Worm (Caenorhabditis elegans) whole organism, early embryonic: ENCODE data around the gene F28B12.6.

Source experiments
- B0310.2 ChIP-seq: sonication (generic microtip); optimal IDR thresholded peaks from 2 replicates; lab custom pipeline; 2016; ENCODE audit warnings: mild to moderate bottlenecking, missing genetic modification characterization, missing compliant biosample characterization
- F13C5.2 ChIP-seq: sonication (generic microtip); optimal IDR thresholded peaks from 2 replicates; lab custom pipeline; 2017; ENCODE audit warnings: mild to moderate bottlenecking, missing genetic modification characterization, inconsistent platforms, missing compliant biosample characterization
- aly-1 ChIP-seq: sonication (generic microtip); optimal IDR thresholded peaks from 2 replicates; lab custom pipeline; 2016; ENCODE audit warnings: missing genetic modification characterization, missing compliant biosample characterization
- ama-1 ChIP-seq: fragments of 150-350 bp; optimal IDR thresholded peaks from 2 replicates; lab custom pipeline; 2014
- ceh-13 ChIP-seq: fragments of 200-800 bp; sonication (Bioruptor generic); optimal IDR thresholded peaks from 2 replicates; lab custom pipeline; 2018; ENCODE audit warnings: mild to moderate bottlenecking, missing genetic modification characterization, missing compliant biosample characterization
- ceh-36 ChIP-seq: sonication (generic microtip); optimal IDR thresholded peaks from 2 replicates; lab custom pipeline; 2016; ENCODE audit warnings: missing genetic modification characterization, inconsistent platforms, missing compliant biosample characterization
- ets-7 ChIP-seq: sonication (generic microtip); optimal IDR thresholded peaks from 2 replicates; lab custom pipeline; 2016; ENCODE audit warnings: missing genotype, missing genetic modification characterization, missing compliant biosample characterization
- flt-1 ChIP-seq: fragments of 200-800 bp; sonication (Bioruptor generic); IDR thresholded peaks from 2 replicates; pipeline ENCODE4 v1.3.6; 2022; ENCODE audit warnings: missing genetic modification characterization, missing compliant biosample characterization
- hmbx-1 ChIP-seq: sonication (generic microtip); optimal IDR thresholded peaks from 2 replicates; lab custom pipeline; 2016; ENCODE audit warnings: mild to moderate bottlenecking, missing genetic modification characterization, missing compliant biosample characterization
- hmg-4 ChIP-seq: fragments of 200-800 bp; sonication (Bioruptor generic); optimal IDR thresholded peaks from 2 replicates; lab custom pipeline; 2018; ENCODE audit warnings: mild to moderate bottlenecking, missing genetic modification characterization, missing compliant biosample characterization
- hnd-1 ChIP-seq: sonication (generic microtip); optimal IDR thresholded peaks from 2 replicates; lab custom pipeline; 2016; ENCODE audit warnings: missing genetic modification characterization, missing compliant biosample characterization
- pes-1 ChIP-seq: fragments of 200-800 bp; sonication (Bioruptor generic); IDR thresholded peaks from 2 replicates; pipeline ENCODE4 v1.3.6; 2022; ENCODE audit warnings: missing genetic modification reagents, missing genetic modification characterization, missing compliant biosample characterization
- scrt-1 ChIP-seq: fragments of 200-800 bp; sonication (Bioruptor generic); IDR thresholded peaks from 2 replicates; pipeline ENCODE4 v1.3.6; 2022; ENCODE audit warnings: missing genetic modification characterization, missing compliant biosample characterization
- sea-1 ChIP-seq: fragments of 200-800 bp; sonication (Bioruptor generic); conservative IDR thresholded peaks from 2 replicates; pipeline ENCODE4 v1.3.6; 2022; ENCODE audit warnings: missing genetic modification characterization, missing compliant biosample characterization
- tbx-11 ChIP-seq: fragments of 200-800 bp; sonication (Bioruptor generic); IDR thresholded peaks from 2 replicates; pipeline ENCODE4 v1.3.6; 2022; ENCODE audit warnings: missing genetic modification characterization, missing compliant biosample characterization
- tbx-37 ChIP-seq: fragments of 200-800 bp; sonication (Bioruptor generic); conservative IDR thresholded peaks from 2 replicates; pipeline ENCODE4 v1.3.6; 2022; ENCODE audit warnings: missing genetic modification reagents, missing genetic modification characterization, missing compliant biosample characterization
- tra-4 ChIP-seq: sonication (generic microtip); optimal IDR thresholded peaks from 2 replicates; lab custom pipeline; 2017; ENCODE audit warnings: missing genetic modification characterization, missing compliant biosample characterization

F28B12.6 gene

DNA sequence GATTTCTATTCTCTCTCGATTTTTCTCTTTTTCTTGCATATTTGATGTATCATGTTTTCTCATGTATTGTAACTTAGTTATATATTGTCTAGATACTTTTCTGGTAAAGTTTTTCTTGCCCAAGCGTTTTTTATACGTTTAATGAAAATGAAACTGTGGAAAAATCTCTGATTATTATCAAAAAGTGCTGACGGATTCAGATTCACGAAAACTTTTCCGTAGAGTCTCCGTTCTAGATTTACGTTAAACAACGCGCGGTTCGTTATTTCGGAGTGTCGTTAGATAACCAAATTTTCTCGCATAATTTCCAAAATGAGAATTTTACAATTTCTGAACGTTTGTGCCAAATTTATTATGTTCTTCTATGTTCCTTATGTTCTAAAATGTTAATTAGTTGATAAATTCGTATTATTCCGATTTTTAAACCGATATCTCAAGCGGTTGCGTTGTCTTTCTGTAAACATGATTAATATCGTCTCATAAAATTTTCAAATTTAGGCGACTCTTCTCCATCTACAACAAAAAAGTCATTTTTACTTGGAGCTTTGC, 22.4 kb upstream of the F28B12.6 start, which contains the start of gene ptp-2:
Gene ptp-2, plus strand, starts transcription at position 499 of the 549 bp plus-strand sequence.
- TF ChIP-seq pes-1 = no peak
- TF ChIP-seq flt-1 = no peak
- TF ChIP-seq F13C5.2 = no peak
- TF ChIP-seq ceh-36 = no peak
- TF ChIP-seq hnd-1 (tag; lab: Kevin White, UChicago) = no peak
- no peak for TF ChIP-seq ets-7 (tag; lab: Kevin White, UChicago)
- no peak for TF ChIP-seq tra-4 (tag; lab: Kevin White, UChicago)
- no peak for TF ChIP-seq scrt-1
- no peak for TF ChIP-seq ceh-13
- no peak for TF ChIP-seq sea-1 (GFP tag; lab: Robert Waterston, UW)
- no peak for TF ChIP-seq B0310.2 (tag; lab: Kevin White, UChicago)
- no peak for TF ChIP-seq hmbx-1 (tag; lab: Kevin White, UChicago)
- TF ChIP-seq tbx-11 (GFP tag; lab: Robert Waterston, UW) = no peak
- TF ChIP-seq tbx-37 (GFP tag; lab: Robert Waterston, UW) = no peak

DNA sequence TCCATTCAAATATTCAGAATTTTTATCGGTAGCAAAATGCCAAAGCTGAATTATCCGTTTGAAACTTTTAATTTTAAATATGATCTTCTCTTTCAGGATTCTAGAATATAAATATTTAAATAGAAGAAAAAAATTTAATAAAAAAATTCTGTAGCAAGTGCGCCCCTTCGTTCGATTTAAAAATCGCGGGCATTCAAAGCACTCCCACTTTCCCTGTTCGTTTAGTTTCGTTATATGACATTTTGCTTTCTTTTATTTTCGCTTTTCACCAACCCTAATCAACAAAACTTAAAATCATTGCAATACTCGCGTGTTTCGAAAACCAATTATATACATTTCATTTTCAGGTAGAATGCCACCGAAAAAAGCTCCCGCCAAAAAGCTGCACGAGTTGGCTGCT, 19.0 kb upstream of the F28B12.6 start, which contains the start of gene vrk-1:
Gene vrk-1, plus strand, starts transcription at position 348 of the 400 bp plus-strand sequence.
- TF ChIP-seq tbx-11 (GFP tag; lab: Robert Waterston, UW) = no peak
- TF ChIP-seq F13C5.2 = no peak
- no peak for TF ChIP-seq ets-7 (tag; lab: Kevin White, UChicago)
- TF ChIP-seq pes-1 = no peak
- no peak for TF ChIP-seq tbx-37 (GFP tag; lab: Robert Waterston, UW)
- no peak for TF ChIP-seq tra-4 (tag; lab: Kevin White, UChicago)
- no peak for TF ChIP-seq hmg-4
- no peak for TF ChIP-seq ceh-36
- no peak for TF ChIP-seq sea-1 (GFP tag; lab: Robert Waterston, UW)
- TF ChIP-seq scrt-1 = no peak
- no peak for TF ChIP-seq aly-1
- TF ChIP-seq ama-1 (lab: Kevin White, UChicago) = no peak
- TF ChIP-seq B0310.2 (tag; lab: Kevin White, UChicago) = no peak
- no peak for TF ChIP-seq flt-1

DNA sequence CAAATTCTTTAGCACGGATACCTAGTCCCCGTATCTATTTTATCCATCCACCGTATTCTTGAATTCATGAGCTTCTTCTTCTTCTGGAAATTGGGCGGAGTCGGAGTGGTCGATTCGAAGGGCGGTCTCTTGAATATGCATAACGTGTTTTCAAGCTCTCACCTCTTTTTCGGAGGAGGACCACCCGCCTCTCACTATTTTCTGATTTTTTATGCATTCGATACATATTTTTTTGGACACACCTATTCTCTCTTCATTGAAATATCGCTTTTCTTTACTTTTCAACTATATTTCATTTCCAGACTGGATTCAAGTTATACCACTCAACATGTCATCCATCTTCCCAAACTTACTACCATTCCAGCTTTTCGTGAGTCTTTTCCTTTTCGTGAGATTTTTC, 12.2 kb upstream of the F28B12.6 start, which contains the start of gene egl-44:
Gene egl-44, plus strand, starts transcription at position 301 of the 400 bp plus-strand sequence.
- TF ChIP-seq pes-1 (no peak), aly-1 (no peak), hmg-4 (no peak), hmbx-1 (tag; lab: Kevin White, UChicago) (no peak), ceh-13 (no peak), ama-1 (lab: Kevin White, UChicago) (no peak), tbx-11 (GFP tag; lab: Robert Waterston, UW) (no peak), ets-7 (tag; lab: Kevin White, UChicago) (no peak), hnd-1 (tag; lab: Kevin White, UChicago) (no peak), tbx-37 (GFP tag; lab: Robert Waterston, UW) (no peak), F13C5.2 (no peak), tra-4 (tag; lab: Kevin White, UChicago) (no peak), scrt-1 (no peak), ceh-36 (no peak), sea-1 (GFP tag; lab: Robert Waterston, UW) (no peak), B0310.2 (tag; lab: Kevin White, UChicago) (no peak)

DNA sequence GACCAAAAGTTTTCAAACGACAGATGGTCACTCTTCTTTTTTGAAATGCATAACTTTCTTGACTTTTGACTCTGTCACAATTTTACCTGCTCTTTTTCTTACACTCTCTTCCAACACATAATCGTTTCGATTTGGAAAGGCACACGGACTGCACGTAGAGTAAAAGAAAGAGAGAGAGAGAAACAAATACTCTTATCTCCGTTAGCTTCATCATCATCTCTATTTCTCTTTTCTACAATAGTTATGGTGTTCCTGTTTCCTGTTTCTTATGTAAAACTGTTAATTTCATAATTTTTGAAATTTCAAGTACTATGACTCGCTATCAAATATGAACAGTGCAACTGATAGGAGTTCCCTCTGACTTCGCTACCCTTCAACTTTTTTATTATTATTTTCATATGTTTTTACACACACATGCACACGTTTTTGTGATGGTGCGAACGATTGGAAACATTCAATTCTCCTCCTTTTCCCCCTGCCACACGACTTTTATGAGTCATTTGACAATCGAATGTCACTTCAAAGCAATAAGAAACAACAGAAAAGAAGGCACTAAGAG, 10.5 kb upstream of the F28B12.6 start:
- TF ChIP-seq sea-1 (GFP tag; lab: Robert Waterston, UW) = no peak
- TF ChIP-seq pes-1 = no peak
- no peak for TF ChIP-seq tra-4 (tag; lab: Kevin White, UChicago)
- no peak for TF ChIP-seq B0310.2 (tag; lab: Kevin White, UChicago)
- no peak for TF ChIP-seq ama-1 (lab: Kevin White, UChicago)
- TF ChIP-seq ceh-36 = no peak
- TF ChIP-seq F13C5.2 = no peak
- no peak for TF ChIP-seq hmbx-1 (tag; lab: Kevin White, UChicago)
- no peak for TF ChIP-seq flt-1
- no peak for TF ChIP-seq aly-1
- TF ChIP-seq tbx-11 (GFP tag; lab: Robert Waterston, UW) = no peak
- no peak for TF ChIP-seq ets-7 (tag; lab: Kevin White, UChicago)
- no peak for TF ChIP-seq ceh-13
- TF ChIP-seq hnd-1 (tag; lab: Kevin White, UChicago) = no peak
- no peak for TF ChIP-seq scrt-1
- no peak for TF ChIP-seq hmg-4
- no peak for TF ChIP-seq tbx-37 (GFP tag; lab: Robert Waterston, UW)

DNA sequence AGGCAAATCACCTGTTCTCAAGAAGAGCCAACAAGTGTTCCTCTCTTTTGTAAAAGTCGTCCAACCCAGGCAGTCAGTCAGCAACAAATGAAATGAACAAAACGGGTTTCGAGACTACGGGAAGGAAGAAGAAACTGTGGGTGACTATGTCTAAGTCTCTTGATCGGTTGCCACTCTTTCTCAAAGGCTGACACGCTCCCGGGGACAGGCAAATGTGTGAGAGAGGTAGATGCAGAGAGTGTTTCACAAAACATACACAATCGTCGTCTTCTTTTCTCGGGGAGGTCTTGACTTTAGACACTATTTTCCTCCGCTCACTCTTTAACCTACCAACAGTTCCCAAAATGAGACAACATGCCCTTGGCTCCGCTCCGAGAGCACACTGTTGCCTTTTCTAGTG, 9.6 kb upstream of the F28B12.6 start:
- TF ChIP-seq ceh-36 (no peak), aly-1 (no peak), F13C5.2 (no peak), tbx-11 (GFP tag; lab: Robert Waterston, UW) (no peak), ets-7 (tag; lab: Kevin White, UChicago) (no peak), tra-4 (tag; lab: Kevin White, UChicago) (no peak), flt-1 (no peak), hmbx-1 (tag; lab: Kevin White, UChicago) (no peak), B0310.2 (tag; lab: Kevin White, UChicago) (no peak), ceh-13 (no peak), hnd-1 (tag; lab: Kevin White, UChicago) (no peak), pes-1 (no peak), scrt-1 (no peak), hmg-4 (no peak), tbx-37 (GFP tag; lab: Robert Waterston, UW) (no peak), ama-1 (lab: Kevin White, UChicago) (no peak), sea-1 (GFP tag; lab: Robert Waterston, UW) (no peak)

DNA sequence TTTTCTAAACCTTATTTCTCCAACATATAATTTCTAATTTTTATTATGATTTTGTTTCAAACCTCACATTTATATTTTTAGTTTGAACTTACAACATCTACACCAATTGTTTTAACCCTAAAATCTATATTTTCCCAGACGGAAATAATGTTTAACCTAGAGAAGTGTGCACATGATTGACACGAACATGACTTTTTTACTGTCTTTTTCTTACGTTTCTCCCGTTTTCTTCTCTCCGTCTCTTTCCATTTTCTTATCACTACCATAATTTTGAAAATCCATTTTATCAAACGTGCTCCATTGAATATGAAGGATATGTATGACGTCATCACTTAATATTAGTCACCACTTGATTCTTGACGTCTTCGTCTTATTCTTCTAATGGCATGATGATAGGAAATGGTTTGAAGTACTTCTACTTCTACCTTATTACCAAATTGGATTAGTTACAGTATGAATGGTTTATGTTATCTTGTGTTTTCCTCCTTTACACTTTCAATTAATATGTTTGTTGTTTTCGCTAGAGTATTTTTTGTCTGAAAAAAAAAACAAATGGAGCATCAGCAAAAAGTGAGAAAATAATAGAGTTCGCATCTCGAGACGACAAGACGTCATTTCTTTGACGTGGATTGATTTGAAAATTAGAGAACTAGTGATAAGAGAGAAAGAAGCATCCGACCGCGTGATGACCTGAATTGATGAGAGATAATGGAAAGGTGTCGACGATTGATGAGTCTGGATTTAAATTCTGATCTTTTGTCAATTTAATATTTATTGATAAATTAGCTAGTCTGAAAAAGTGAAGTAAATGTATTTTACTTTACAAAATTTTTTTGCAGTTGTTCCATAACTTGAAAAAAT, 8.5 kb upstream of the F28B12.6 start:
- TF ChIP-seq F13C5.2 (no peak), ceh-36 (no peak), flt-1 (no peak), hnd-1 (tag; lab: Kevin White, UChicago) (no peak), ama-1 (lab: Kevin White, UChicago) (no peak), ceh-13 (no peak), aly-1 (no peak), tra-4 (tag; lab: Kevin White, UChicago) (no peak), hmg-4 (no peak), tbx-11 (GFP tag; lab: Robert Waterston, UW) (no peak), tbx-37 (GFP tag; lab: Robert Waterston, UW) (no peak), scrt-1 (no peak), B0310.2 (tag; lab: Kevin White, UChicago) (no peak)
